Worm (Caenorhabditis elegans) whole organism, late embryonic: ENCODE data around the gene gop-2.

Source experiments
- C38D4.7 ChIP-seq: fragments of 200-800 bp; sonication (Bioruptor generic); optimal IDR thresholded peaks from 2 replicates; lab custom pipeline; 2018; ENCODE audit warnings: mild to moderate bottlenecking, missing genetic modification characterization, moderate library complexity, missing compliant biosample characterization
- F13H6.1 ChIP-seq: sonication (generic microtip); optimal IDR thresholded peaks from 2 replicates; lab custom pipeline; 2016; ENCODE audit warnings: missing genetic modification characterization, missing compliant biosample characterization
- K02D7.2 ChIP-seq: sonication (generic microtip); optimal IDR thresholded peaks from 2 replicates; lab custom pipeline; 2017; ENCODE audit warnings: mild to moderate bottlenecking, missing genetic modification characterization, missing compliant biosample characterization
- K09A11.1 ChIP-seq: sonication (generic microtip); optimal IDR thresholded peaks from 2 replicates; lab custom pipeline; 2017; ENCODE audit warnings: antibody characterized with exemption, mild to moderate bottlenecking, missing genetic modification characterization, missing compliant biosample characterization; ENCODE audit not compliant: insufficient read depth
- T23F11.4 ChIP-seq: fragments of 200-800 bp; sonication (Bioruptor generic); optimal IDR thresholded peaks from 2 replicates; lab custom pipeline; 2018; ENCODE audit warnings: mild to moderate bottlenecking, missing genetic modification characterization, missing compliant biosample characterization
- ahr-1 ChIP-seq: sonication (generic microtip); optimal IDR thresholded peaks from 2 replicates; lab custom pipeline; 2016; ENCODE audit warnings: missing genetic modification characterization, missing compliant biosample characterization
- ceh-19 ChIP-seq: fragments of 200-800 bp; sonication (Bioruptor generic); optimal IDR thresholded peaks from 2 replicates; lab custom pipeline; 2018; ENCODE audit warnings: mild to moderate bottlenecking, missing genetic modification characterization, missing compliant biosample characterization
- ceh-2 ChIP-seq: sonication (generic microtip); optimal IDR thresholded peaks from 2 replicates; lab custom pipeline; 2016; ENCODE audit warnings: missing genotype, missing genetic modification characterization, missing compliant biosample characterization
- ceh-22 ChIP-seq: sonication (generic microtip); optimal IDR thresholded peaks from 2 replicates; lab custom pipeline; 2017; ENCODE audit warnings: missing biosample characterization, missing genetic modification characterization
- ceh-31 ChIP-seq: sonication (generic microtip); optimal IDR thresholded peaks from 2 replicates; lab custom pipeline; 2016; ENCODE audit warnings: missing genetic modification characterization, missing compliant biosample characterization
- ceh-6 ChIP-seq: fragments of 200-800 bp; sonication (Bioruptor generic); optimal IDR thresholded peaks from 2 replicates; lab custom pipeline; 2018; ENCODE audit warnings: mild to moderate bottlenecking, missing genetic modification characterization, missing compliant biosample characterization
- ceh-9 ChIP-seq: sonication (generic microtip); optimal IDR thresholded peaks from 2 replicates; lab custom pipeline; 2016; ENCODE audit warnings: mild to moderate bottlenecking, missing genetic modification characterization, inconsistent platforms, missing compliant biosample characterization
- dmd-4 ChIP-seq: sonication (generic microtip); optimal IDR thresholded peaks from 2 replicates; lab custom pipeline; 2016; ENCODE audit warnings: borderline replicate concordance, missing genetic modification characterization, missing compliant biosample characterization
- dve-1 ChIP-seq: sonication (generic microtip); optimal IDR thresholded peaks from 2 replicates; lab custom pipeline; 2017; ENCODE audit warnings: antibody characterized with exemption, mild to moderate bottlenecking, missing genetic modification characterization, missing compliant biosample characterization
- elt-2 ChIP-seq: sonication (generic microtip); optimal IDR thresholded peaks from 2 replicates; lab custom pipeline; 2016; ENCODE audit warnings: missing genetic modification reagents, missing genetic modification characterization, missing compliant biosample characterization
- eyg-1 ChIP-seq: sonication (generic microtip); optimal IDR thresholded peaks from 2 replicates; lab custom pipeline; 2016; ENCODE audit warnings: missing genotype, missing genetic modification characterization, missing compliant biosample characterization
- fax-1 ChIP-seq: sonication (generic microtip); optimal IDR thresholded peaks from 2 replicates; lab custom pipeline; 2016; ENCODE audit warnings: missing genotype, missing genetic modification characterization, missing compliant biosample characterization
- fkh-6 ChIP-seq: sonication (generic microtip); optimal IDR thresholded peaks from 2 replicates; lab custom pipeline; 2016; ENCODE audit warnings: missing genetic modification characterization, missing compliant biosample characterization
- gmeb-2 ChIP-seq: sonication (generic microtip); optimal IDR thresholded peaks from 2 replicates; lab custom pipeline; 2016; ENCODE audit warnings: missing genetic modification characterization, inconsistent platforms, missing compliant biosample characterization
- hlh-15 ChIP-seq: sonication (generic microtip); optimal IDR thresholded peaks from 2 replicates; lab custom pipeline; 2016; ENCODE audit warnings: missing genetic modification characterization, missing compliant biosample characterization
- hlh-8 ChIP-seq: sonication (generic microtip); optimal IDR thresholded peaks from 2 replicates; lab custom pipeline; 2016; ENCODE audit warnings: missing genotype, missing genetic modification characterization, missing compliant biosample characterization
- nfya-1 ChIP-seq: sonication (generic microtip); optimal IDR thresholded peaks from 2 replicates; lab custom pipeline; 2017; ENCODE audit warnings: missing genetic modification characterization, mild to moderate bottlenecking, missing compliant biosample characterization, antibody characterized with exemption, moderate library complexity
- nhr-11 ChIP-seq: fragments of 150-350 bp; optimal IDR thresholded peaks from 2 replicates; lab custom pipeline; 2014; ENCODE audit warnings: missing biosample characterization, missing genetic modification characterization
- npax-4 ChIP-seq: sonication (generic microtip); optimal IDR thresholded peaks from 2 replicates; lab custom pipeline; 2016; ENCODE audit warnings: missing genetic modification characterization, missing compliant biosample characterization
- odd-2 ChIP-seq: sonication (generic microtip); optimal IDR thresholded peaks from 2 replicates; lab custom pipeline; 2017; ENCODE audit warnings: antibody characterized with exemption, mild to moderate bottlenecking, missing genetic modification characterization, missing compliant biosample characterization
- pat-9 ChIP-seq: fragments of 200-800 bp; sonication (Bioruptor generic); optimal IDR thresholded peaks from 2 replicates; lab custom pipeline; 2018; ENCODE audit warnings: mild to moderate bottlenecking, missing genetic modification characterization, moderate library complexity, missing compliant biosample characterization
- pha-4 ChIP-seq: fragments of 150-350 bp; optimal IDR thresholded peaks from 2 replicates; lab custom pipeline; 2018; ENCODE audit warnings: missing biosample characterization, missing genetic modification reagents, missing genetic modification characterization
- pqm-1 ChIP-seq: sonication (generic microtip); optimal IDR thresholded peaks from 2 replicates; lab custom pipeline; 2016; ENCODE audit warnings: missing genetic modification characterization, missing compliant biosample characterization
- pros-1 ChIP-seq: fragments of 150-350 bp; optimal IDR thresholded peaks from 2 replicates; lab custom pipeline; 2014; ENCODE audit warnings: missing biosample characterization, missing genetic modification reagents, missing genetic modification characterization
- sdc-2 ChIP-seq: sonication (generic microtip); optimal IDR thresholded peaks from 2 replicates; lab custom pipeline; 2016; ENCODE audit warnings: missing genotype, missing genetic modification characterization, missing compliant biosample characterization
- sox-4 ChIP-seq: sonication (generic microtip); optimal IDR thresholded peaks from 2 replicates; lab custom pipeline; 2017; ENCODE audit warnings: mild to moderate bottlenecking, missing genetic modification characterization, inconsistent platforms, missing compliant biosample characterization
- syd-9 ChIP-seq: sonication (generic microtip); optimal IDR thresholded peaks from 2 replicates; lab custom pipeline; 2016; ENCODE audit warnings: mild to moderate bottlenecking, missing genetic modification characterization, moderate library complexity, missing compliant biosample characterization
- tbx-2 ChIP-seq: sonication (generic microtip); optimal IDR thresholded peaks from 2 replicates; lab custom pipeline; 2016; ENCODE audit warnings: missing genetic modification characterization, missing compliant biosample characterization
- ttx-3 ChIP-seq: sonication (generic microtip); optimal IDR thresholded peaks from 2 replicates; lab custom pipeline; 2016; ENCODE audit warnings: missing genetic modification reagents, missing genetic modification characterization, missing compliant biosample characterization
- unc-3 ChIP-seq, 2 experiments: fragments of 200-800 bp in 1 of 2; sonication (Bioruptor generic) in 1 of 2; sonication (generic microtip) in 1 of 2; conservative IDR thresholded peaks in 1 of 2; optimal IDR thresholded peaks in 1 of 2; 2 replicates each; pipeline versions ENCODE4 v1.3.6 to Lab custom; 2016 to 2022; ENCODE audit warnings: missing compliant biosample characterization in 2 of 2, missing genetic modification characterization in 2 of 2, missing genetic modification reagents in 1 of 2
- unc-55 ChIP-seq: sonication (generic microtip); optimal IDR thresholded peaks from 2 replicates; lab custom pipeline; 2017; ENCODE audit warnings: missing biosample characterization, missing genetic modification reagents, missing genetic modification characterization
- ztf-16 ChIP-seq: sonication (generic microtip); optimal IDR thresholded peaks from 2 replicates; lab custom pipeline; 2017; ENCODE audit warnings: missing genetic modification characterization, missing compliant biosample characterization

gop-2 gene

DNA sequence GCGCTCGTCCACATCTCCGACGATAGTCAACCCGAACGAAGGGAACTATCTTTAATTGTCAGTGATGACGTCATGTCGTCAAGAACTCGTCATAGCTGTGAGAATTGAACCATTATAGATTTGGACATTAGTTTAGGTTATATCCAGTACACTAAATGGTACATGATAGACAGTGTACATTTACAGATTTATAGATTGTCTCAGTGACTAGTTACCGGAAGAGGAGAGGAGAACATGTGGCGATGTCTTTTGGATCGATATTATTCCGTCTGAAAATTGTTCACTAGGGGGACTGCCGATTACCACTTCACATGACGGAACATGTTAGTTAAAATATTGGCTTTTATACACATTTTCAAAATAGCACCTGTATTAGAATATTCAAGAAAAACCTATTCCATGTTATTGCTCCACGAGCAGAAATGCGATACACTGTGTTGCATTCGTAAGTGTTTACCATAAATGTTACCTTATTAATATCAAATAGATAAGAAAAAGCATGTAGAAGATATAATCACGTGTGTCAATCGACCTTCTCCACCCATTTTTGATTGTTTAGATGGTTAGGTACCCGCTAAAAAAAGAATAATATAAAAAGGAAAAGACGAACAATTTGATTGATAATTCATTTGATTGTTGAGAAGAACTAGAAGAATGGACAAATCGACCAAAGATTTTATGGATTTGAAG, 8.5 kb downstream of the gop-2 start, which contains the start of gene ZC395.5:
ZC395.5 (plus strand) TSS at position 632 of the 690 bp plus-strand sequence.
- TF ChIP-seq ceh-19 (no peak), syd-9 (tag; lab: Kevin White, UChicago) (no peak), dve-1 (tag; lab: Kevin White, UChicago) (no peak), sox-4 (tag; lab: Kevin White, UChicago) (no peak), nfya-1 (no peak), tbx-2 (no peak), fax-1 (tag; lab: Kevin White, UChicago) (no peak), odd-2 (tag; lab: Kevin White, UChicago) (no peak), pha-4 (tag; lab: Kevin White, UChicago) (no peak), nhr-11 (no peak), pros-1 (tag; lab: Kevin White, UChicago) (no peak), ceh-22 (tag; lab: Kevin White, UChicago) (no peak)
- TF ChIP-seq, all 69 proteins: peak for 0

DNA sequence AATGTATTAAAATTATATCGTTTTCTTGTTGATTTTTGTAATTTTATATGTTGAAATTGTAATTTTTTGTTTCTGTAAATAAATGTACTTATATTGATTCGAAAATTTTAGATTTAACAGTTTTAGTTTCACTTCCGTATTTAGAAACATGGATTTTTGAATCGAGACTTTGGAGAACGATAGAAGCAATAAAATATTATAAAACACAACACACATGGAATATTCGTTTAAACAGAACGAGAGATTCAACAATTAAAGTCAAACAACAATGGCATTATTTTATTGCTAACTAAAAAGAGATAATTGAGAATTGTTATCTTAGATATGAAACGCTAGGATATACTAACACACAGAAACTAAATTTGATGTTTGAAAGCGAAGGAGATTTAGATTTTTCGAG, 9.7 kb downstream of the gop-2 start:
- TF ChIP-seq ttx-3 (tag; lab: Kevin White, UChicago) (no peak), ceh-6 (GFP tag; lab: Kevin White, UChicago) (no peak), unc-55 (GFP tag; lab: Kevin White, UChicago) (no peak), T23F11.4 (GFP tag; lab: Kevin White, UChicago) (no peak), pat-9 (no peak), K02D7.2 (tag; lab: Kevin White, UChicago) (no peak), C38D4.7 (GFP tag; lab: Kevin White, UChicago) (no peak), ceh-9 (no peak)

- TF ChIP-seq ceh-9: no peak
- TF ChIP-seq ztf-16 (tag; lab: Kevin White, UChicago): no peak
- TF ChIP-seq C38D4.7 (GFP tag; lab: Kevin White, UChicago): no peak
- no peak for TF ChIP-seq npax-4
- TF ChIP-seq ceh-22 (tag; lab: Kevin White, UChicago): no peak
- TF ChIP-seq fax-1 (tag; lab: Kevin White, UChicago): no peak
- no peak for TF ChIP-seq K02D7.2 (tag; lab: Kevin White, UChicago)
- no peak for TF ChIP-seq ahr-1 (tag; lab: Kevin White, UChicago)
- TF ChIP-seq, all 69 proteins: peak for 0
Observed at ce11 chrIII:5269814-5270213, 11.0 kb downstream of the gop-2 start, which contains the start of gene ZC395.4. TSS of gene ZC395.4 (plus strand) at chrIII:5270114.

ce11 chrIII:5273396-5273857, 14.6 kb downstream of the gop-2 start, which contains the start of gene ztf-8:
TSS of gene ztf-8 (minus strand) at chrIII:5273471.
- TF ChIP-seq ceh-2 (tag; lab: Kevin White, UChicago) (no peak), K09A11.1 (no peak), npax-4 (no peak), hlh-15 (tag; lab: Kevin White, UChicago) (no peak), gmeb-2 (tag; lab: Kevin White, UChicago) (no peak), dmd-4 (tag; lab: Kevin White, UChicago) (no peak), F13H6.1 (tag; lab: Kevin White, UChicago) (no peak), pqm-1 (tag; lab: Kevin White, UChicago) (no peak), eyg-1 (no peak)
- TF ChIP-seq, all 69 proteins: peak for 0

DNA sequence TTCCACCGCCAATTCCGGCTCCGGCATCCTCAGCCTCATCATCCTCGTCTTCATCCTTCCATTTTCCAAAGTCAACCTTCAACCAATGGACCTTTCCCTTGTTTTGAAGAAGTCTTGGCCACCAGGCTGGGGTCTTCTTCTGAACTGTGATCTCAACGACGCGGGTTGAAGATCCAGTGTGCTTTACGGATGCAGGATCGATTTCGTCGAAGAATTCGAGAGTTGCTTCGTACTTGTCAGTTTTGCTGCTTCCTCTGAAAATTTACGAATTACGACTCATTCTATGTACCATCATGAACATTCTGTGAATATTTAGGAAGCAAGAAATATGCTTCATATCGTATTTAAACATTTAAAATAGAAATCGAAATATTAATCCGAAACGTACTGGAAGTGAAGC, 15.4 kb downstream of the gop-2 start:
- TF ChIP-seq hlh-8 (tag; lab: Kevin White, UChicago) (no peak), fkh-6 (tag; lab: Kevin White, UChicago) (no peak), ceh-31 (tag; lab: Kevin White, UChicago) (no peak), ceh-22 (tag; lab: Kevin White, UChicago) (no peak), sdc-2 (tag; lab: Kevin White, UChicago) (no peak), elt-2 (tag; lab: Kevin White, UChicago) (no peak), ceh-19 (no peak), tbx-2 (no peak), ttx-3 (tag; lab: Kevin White, UChicago) (no peak), unc-3 (GFP tag; conservative IDR thresholded peaks at IDR 0.05; lab: Robert Waterston, UW) (no peak), unc-3 (tag; optimal IDR thresholded peaks at IDR 0.05; lab: Kevin White, UChicago) (no peak), ceh-9 (no peak)
